Fruit fly (Drosophila melanogaster): ENCODE measurements around the gene Kdm3.

DNA sequence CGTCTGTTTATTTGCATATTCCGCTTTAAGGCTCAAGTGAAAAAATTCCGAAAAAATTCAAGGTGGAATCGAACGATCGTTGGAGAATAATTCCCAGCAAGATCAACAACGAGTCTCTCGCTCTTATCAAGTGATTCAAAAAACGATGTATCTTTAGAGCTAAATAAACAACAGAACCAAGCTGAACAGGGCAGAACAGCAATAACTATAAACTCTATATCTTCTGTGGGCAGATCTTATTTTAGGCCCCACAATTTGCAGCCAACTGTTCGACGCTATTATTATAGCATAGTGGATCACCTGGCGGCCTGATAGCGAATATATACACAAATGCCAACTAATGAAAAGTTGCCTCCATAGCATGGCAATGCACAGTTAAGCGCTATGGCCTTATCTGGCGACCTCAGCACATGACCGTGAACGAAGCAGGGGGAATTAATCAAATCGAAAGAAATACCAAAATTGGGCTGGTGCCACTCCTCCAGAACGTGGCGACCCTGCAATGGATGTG lies 13.6 kb downstream of the Kdm3 start:
- TF ChIP-seq psq (optimal IDR thresholded peaks at IDR 0.05) (no peak), usp (GFP tag; optimal IDR thresholded peaks at IDR 0.05) (no peak), Dll (optimal IDR thresholded peaks at IDR 0.05) (no peak)

Measured in whole organism.